Worm (Caenorhabditis elegans): ENCODE results near the gene nol-6.
"Not testable (repeated sequence)": the region's sequence is repeated elsewhere in the genome, so short reads cannot be mapped to it uniquely, and the experiment has no call there.

The nol-6 gene

ce11 chrII:1470515-1470966 is 33.2 kb upstream of the nol-6 start, which contains the start of gene H17B01.2:
TSS of gene H17B01.2 (plus strand) at chrII:1470565.
- no peak for TF ChIP-seq klf-2 (GFP tag; conservative IDR thresholded peaks at IDR 0.05)
- TF ChIP-seq flt-1 (GFP tag; IDR thresholded peaks at IDR 0.05), result no peak
- no peak for TF ChIP-seq ztf-29 (GFP tag; IDR thresholded peaks at IDR 0.05)
- TF ChIP-seq ztf-23 (GFP tag; IDR thresholded peaks at IDR 0.05), result no peak
- no peak for TF ChIP-seq tab-1 (GFP tag; IDR thresholded peaks at IDR 0.05)
- no peak for TF ChIP-seq med-1 (GFP tag; optimal IDR thresholded peaks at IDR 0.05; ENCODE audit: insufficient read depth)
- TF ChIP-seq ref-1 (GFP tag; conservative IDR thresholded peaks at IDR 0.05), result no peak
- no peak for TF ChIP-seq T22C8.4 (GFP tag; IDR thresholded peaks at IDR 0.05)

- not testable (repeated sequence) for TF ChIP-seq med-1 (GFP tag; optimal IDR thresholded peaks at IDR 0.05; ENCODE audit: insufficient read depth); T22C8.4 (GFP tag; IDR thresholded peaks at IDR 0.05); klf-2 (GFP tag; conservative IDR thresholded peaks at IDR 0.05)
These were observed 30.4 kb upstream of the nol-6 start, which contains the start of gene Y51H7C.1 for ce11 chrII:1467711-1468110. TSS of gene Y51H7C.1 (plus strand) at chrII:1467727.

ce11 chrII:1466448-1466847 is 29.1 kb upstream of the nol-6 start, which contains the start of gene Y51H7C.13:
TSS of gene Y51H7C.13 (minus strand) at chrII:1466548.
- TF ChIP-seq T22C8.4 (GFP tag; IDR thresholded peaks at IDR 0.05), result no peak
- no peak for TF ChIP-seq cog-1 (tag; optimal IDR thresholded peaks at IDR 0.05)
- no peak for TF ChIP-seq flt-1 (GFP tag; IDR thresholded peaks at IDR 0.05)
- no peak for TF ChIP-seq tab-1 (GFP tag; IDR thresholded peaks at IDR 0.05)
- no peak for TF ChIP-seq med-1 (GFP tag; optimal IDR thresholded peaks at IDR 0.05; ENCODE audit: insufficient read depth)
- no peak for TF ChIP-seq ref-1 (GFP tag; conservative IDR thresholded peaks at IDR 0.05)
- TF ChIP-seq ztf-29 (GFP tag; IDR thresholded peaks at IDR 0.05), result no peak

ce11 chrII:1457784-1458183 is 20.5 kb upstream of the nol-6 start:
- TF ChIP-seq flt-1 (GFP tag; IDR thresholded peaks at IDR 0.05) (peak; percentile 70), ztf-23 (GFP tag; IDR thresholded peaks at IDR 0.05) (peak; percentile 64; the same call in 1 of the 2 replicates), klf-2 (GFP tag; conservative IDR thresholded peaks at IDR 0.05) (peak; percentile 62), ref-1 (GFP tag; conservative IDR thresholded peaks at IDR 0.05) (peak; percentile 63), tab-1 (GFP tag; IDR thresholded peaks at IDR 0.05) (peak; percentile 79; the same call in 1 of the 2 replicates)

ce11 chrII:1454379-1454778 is 17.1 kb upstream of the nol-6 start:
- 0 out of 2 replicates have a peak, but pooled peaks have one; percentile 44 for TF ChIP-seq tab-1 (GFP tag; IDR thresholded peaks at IDR 0.05)

- peak; percentile 64; the same call in 1 of the 2 replicates for TF ChIP-seq klf-2 (GFP tag; conservative IDR thresholded peaks at IDR 0.05)
These were observed 16.4 kb upstream of the nol-6 start for ce11 chrII:1453707-1454106.

ce11 chrII:1453209-1453608 is 15.9 kb upstream of the nol-6 start:
- 0 out of 2 replicates have a peak, but pooled peaks have one; percentile 37 for TF ChIP-seq ztf-23 (GFP tag; IDR thresholded peaks at IDR 0.05)

ce11 chrII:1451975-1452374 is 14.7 kb upstream of the nol-6 start:
- 0 out of 2 replicates have a peak, but pooled peaks have one; percentile 18 for TF ChIP-seq ztf-29 (GFP tag; IDR thresholded peaks at IDR 0.05)
- TF ChIP-seq ztf-23 (GFP tag; IDR thresholded peaks at IDR 0.05), result peak; percentile 75; the same call in 1 of the 2 replicates
- TF ChIP-seq tab-1 (GFP tag; IDR thresholded peaks at IDR 0.05), result 0 out of 2 replicates have a peak, but pooled peaks have one; percentile 16
- peak; percentile 68 for TF ChIP-seq ref-1 (GFP tag; conservative IDR thresholded peaks at IDR 0.05)
- TF ChIP-seq klf-2 (GFP tag; conservative IDR thresholded peaks at IDR 0.05), result peak; percentile 55; the same call in 1 of the 2 replicates
- 0 out of 2 replicates have a peak, but pooled peaks have one; percentile 52 for TF ChIP-seq flt-1 (GFP tag; IDR thresholded peaks at IDR 0.05)

ce11 chrII:1446696-1447293 is 9.5 kb upstream of the nol-6 start, which contains the start of gene Y51H7C.12:
TSS of gene Y51H7C.12 (minus strand) at chrII:1446746.
- not testable (repeated sequence) for TF ChIP-seq ztf-29 (GFP tag; IDR thresholded peaks at IDR 0.05); flt-1 (GFP tag; IDR thresholded peaks at IDR 0.05); ref-1 (GFP tag; conservative IDR thresholded peaks at IDR 0.05)

- no peak for TF ChIP-seq ztf-23 (GFP tag; IDR thresholded peaks at IDR 0.05)
- no peak for TF ChIP-seq flt-1 (GFP tag; IDR thresholded peaks at IDR 0.05)
- TF ChIP-seq ref-1 (GFP tag; conservative IDR thresholded peaks at IDR 0.05), result no peak
These were observed 7.6 kb upstream of the nol-6 start, which contains the start of gene scl-17 for ce11 chrII:1444911-1445310. TSS of gene scl-17 (plus strand) at chrII:1445211.

ce11 chrII:1441479-1441878 is 4.2 kb upstream of the nol-6 start:
- TF ChIP-seq flt-1 (GFP tag; IDR thresholded peaks at IDR 0.05), result no peak

ce11 chrII:1438336-1438589 is 964 bp upstream of the nol-6 start, which contains the start of gene Y51H7C.3:
TSS of gene Y51H7C.3 (plus strand) at chrII:1438490.
- no peak for TF ChIP-seq ref-1 (GFP tag; conservative IDR thresholded peaks at IDR 0.05)

Measured in whole organism, midembryonic.